Fruit fly (Drosophila melanogaster): Measurements from ENCODE around the gene Top1.

The Top1 gene

dm6 chrX:15298298-15299069 lies 20.8 kb upstream of the Top1 start (continued):
- peak; percentile 49 for TF ChIP-seq Sry-β (GFP tag; optimal IDR thresholded peaks at IDR 0.05)
- TF ChIP-seq nerfin-2 (GFP tag; IDR thresholded peaks at IDR 0.05; ENCODE audit: partially characterized antibody) = no peak
- TF ChIP-seq CG30020 (tag; optimal IDR thresholded peaks at IDR 0.05) = peak; percentile 84
- TF ChIP-seq gcm (GFP tag; optimal IDR thresholded peaks at IDR 0.05) = peak; percentile 96
- TF ChIP-seq trh (GFP tag; optimal IDR thresholded peaks at IDR 0.05) = peak; percentile 94
- peak; percentile 98 for TF ChIP-seq CG13424 (tag; optimal IDR thresholded peaks at IDR 0.05)
- TF ChIP-seq scrt (GFP tag; optimal IDR thresholded peaks at IDR 0.05) = peak; percentile 96
- TF ChIP-seq al (GFP tag; IDR thresholded peaks at IDR 0.05) = peak; percentile 97
- peak; percentile 94 for TF ChIP-seq H2.0 (GFP tag; IDR thresholded peaks at IDR 0.05)
- peak; percentile 95 for TF ChIP-seq Awh (GFP tag; IDR thresholded peaks at IDR 0.05)
- peak; percentile 89 for TF ChIP-seq dimm (GFP tag; IDR thresholded peaks at IDR 0.05)
- TF ChIP-seq Doc3 (GFP tag; IDR thresholded peaks at IDR 0.05; ENCODE audit: partially characterized antibody) = no peak
- peak; percentile 97 for TF ChIP-seq CG2712 (tag; optimal IDR thresholded peaks at IDR 0.05)
- peak; percentile 99 for TF ChIP-seq row (GFP tag; IDR thresholded peaks at IDR 0.05)
- peak; percentile 80 for TF ChIP-seq pho (GFP tag; optimal IDR thresholded peaks at IDR 0.05)
- peak; percentile 79 to 99 for TF ChIP-seq Hr51 (GFP tag; optimal IDR thresholded peaks at IDR 0.05)
- TF ChIP-seq abd-A (tag; optimal IDR thresholded peaks at IDR 0.05) = peak; percentile 78
- TF ChIP-seq Ets97D (GFP tag; optimal IDR thresholded peaks at IDR 0.05) = peak; percentile 47
- TF ChIP-seq CG4360 (GFP tag; IDR thresholded peaks at IDR 0.05) = peak; percentile 56
- peak; percentile 95 for TF ChIP-seq Gug (GFP tag; IDR thresholded peaks at IDR 0.05)
- TF ChIP-seq NC2α (GFP tag; optimal IDR thresholded peaks at IDR 0.05) = peak; percentile 21
- TF ChIP-seq Hsf (GFP tag; optimal IDR thresholded peaks at IDR 0.05) = peak; percentile 87
- TF ChIP-seq CG14050 (GFP tag; IDR thresholded peaks at IDR 0.05) = peak; percentile 96
- TF ChIP-seq CG1832 (GFP tag; optimal IDR thresholded peaks at IDR 0.05) = peak; percentile 87
- TF ChIP-seq HLH3B (GFP tag; IDR thresholded peaks at IDR 0.05) = peak; percentile 97
- TF ChIP-seq Hr3 (GFP tag; optimal IDR thresholded peaks at IDR 0.05) = peak; percentile 97
- peak; percentile 96 for TF ChIP-seq Xrp1 (GFP tag; IDR thresholded peaks at IDR 0.05)
- peak; percentile 98 for TF ChIP-seq seq (GFP tag; IDR thresholded peaks at IDR 0.05)
- peak; percentile 73 for TF ChIP-seq TFAM (GFP tag; optimal IDR thresholded peaks at IDR 0.05)
- no peak for TF ChIP-seq CG9876 (GFP tag; optimal IDR thresholded peaks at IDR 0.05)
- TF ChIP-seq disco-r (GFP tag; optimal IDR thresholded peaks at IDR 0.05) = peak; percentile 42
- TF ChIP-seq CG8290 (GFP tag; optimal IDR thresholded peaks at IDR 0.05) = peak; percentile 82
- TF ChIP-seq CG8290 (tag; optimal IDR thresholded peaks at IDR 0.05) = peak; percentile 47 to 60
- TF ChIP-seq CG8359 (GFP tag; optimal IDR thresholded peaks at IDR 0.05; ENCODE audit: borderline replicate concordance) = peak; percentile 91
- peak; percentile 66 for TF ChIP-seq CTCF (GFP tag; optimal IDR thresholded peaks at IDR 0.05)
- TF ChIP-seq CG11456 (GFP tag; IDR thresholded peaks at IDR 0.05) = peak; percentile 96
- peak; percentile 58 for TF ChIP-seq jumu (GFP tag; optimal IDR thresholded peaks at IDR 0.05)
- no peak for TF ChIP-seq ac (GFP tag; optimal IDR thresholded peaks at IDR 0.05)
- peak; percentile 85 for TF ChIP-seq sim (GFP tag; IDR thresholded peaks at IDR 0.05)
- peak; percentile 68 for TF ChIP-seq shn (GFP tag; optimal IDR thresholded peaks at IDR 0.05)
- TF ChIP-seq CG30403 (GFP tag; optimal IDR thresholded peaks at IDR 0.05) = peak; percentile 99
- peak; percentile 99 for TF ChIP-seq CG7556 (GFP tag; optimal IDR thresholded peaks at IDR 0.05)
- peak; percentile 72 to 94 for TF ChIP-seq Trl (optimal IDR thresholded peaks at IDR 0.05)
- TF ChIP-seq Trl (GFP tag; optimal IDR thresholded peaks at IDR 0.05) = peak; percentile 43
- TF ChIP-seq Side (GFP tag; optimal IDR thresholded peaks at IDR 0.05) = peak; percentile 74
- TF ChIP-seq ara (GFP tag; IDR thresholded peaks at IDR 0.05) = peak; percentile 90
- TF ChIP-seq CG7745 (tag; optimal IDR thresholded peaks at IDR 0.05) = no peak
- TF ChIP-seq gsb (GFP tag; IDR thresholded peaks at IDR 0.05) = peak; percentile 97
- peak; percentile 91 for TF ChIP-seq Poxn (GFP tag; IDR thresholded peaks at IDR 0.05)
- peak; percentile 90 for TF ChIP-seq Med (GFP tag)
- peak; percentile 71 for TF ChIP-seq Dip2 (GFP tag; IDR thresholded peaks at IDR 0.05)
